Worm (Caenorhabditis elegans): ENCODE results near the gene F44G4.6.

DNA sequence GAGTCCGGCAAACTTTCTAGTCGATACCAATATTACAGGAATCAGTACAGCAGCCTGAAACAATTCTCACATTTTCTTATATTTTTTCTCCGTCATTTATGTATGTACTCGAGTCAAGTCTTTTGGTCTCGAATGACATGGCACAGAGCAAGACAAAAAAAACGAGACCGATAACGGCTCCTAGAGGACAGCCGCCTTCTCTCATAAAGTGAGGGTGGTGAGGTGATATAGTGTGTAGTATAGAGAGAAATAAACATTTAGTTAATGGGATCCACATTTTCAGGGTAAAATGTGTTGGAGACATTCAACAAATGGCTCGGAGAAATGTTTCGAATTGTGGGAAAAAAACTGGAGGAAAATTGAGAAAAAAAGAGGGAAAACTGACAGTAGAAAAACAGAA, 39.4 kb downstream of the F44G4.6 start:
- TF ChIP-seq tbx-11 (GFP tag; IDR thresholded peaks at IDR 0.05) (no peak), scrt-1 (GFP tag; IDR thresholded peaks at IDR 0.05) (no peak), ama-1 (optimal IDR thresholded peaks at IDR 0.05) (no peak), aly-1 (tag; optimal IDR thresholded peaks at IDR 0.05) (no peak), ceh-13 (GFP tag; optimal IDR thresholded peaks at IDR 0.05) (no peak), sea-1 (GFP tag; conservative IDR thresholded peaks at IDR 0.05) (no peak), hmg-4 (GFP tag; optimal IDR thresholded peaks at IDR 0.05) (no peak), pes-1 (GFP tag; IDR thresholded peaks at IDR 0.05) (no peak), tbx-37 (GFP tag; conservative IDR thresholded peaks at IDR 0.05) (no peak), flt-1 (GFP tag; IDR thresholded peaks at IDR 0.05) (no peak)
